Fruit fly (Drosophila melanogaster) whole organism, embryonic: ENCODE data around the gene CG43072.

Experiments
- Asciz ChIP-seq: fragments of 200-800 bp; sonication (Bioruptor generic); optimal IDR thresholded peaks from 2 replicates; lab custom pipeline; 2017; ENCODE audit warnings: missing biosample characterization, mild to moderate bottlenecking, missing genetic modification characterization, missing genetic modification reagents
- Atf3 ChIP-seq: fragments of 200-800 bp; sonication (Bioruptor generic); optimal IDR thresholded peaks from 3 replicates; lab custom pipeline; 2016; ENCODE audit warnings: missing biosample characterization, missing genetic modification characterization
- Bdp1 ChIP-seq: fragments of 200-800 bp; sonication (Bioruptor generic); optimal IDR thresholded peaks from 3 replicates; lab custom pipeline; 2016; ENCODE audit warnings: missing biosample characterization, missing genetic modification characterization
- Bteb2 ChIP-seq: fragments of 200-800 bp; sonication (Bioruptor generic); optimal IDR thresholded peaks from 2 replicates; lab custom pipeline; 2016; ENCODE audit warnings: missing biosample characterization, missing genetic modification characterization
- CG10147 ChIP-seq: fragments of 200-800 bp; sonication (Bioruptor generic); optimal IDR thresholded peaks from 2 replicates; lab custom pipeline; 2019; ENCODE audit warnings: missing biosample characterization, mild to moderate bottlenecking, missing genetic modification characterization, moderate library complexity
- CG10543 ChIP-seq: fragments of 200-800 bp; sonication (Bioruptor generic); optimal IDR thresholded peaks from 3 replicates; lab custom pipeline; 2017; ENCODE audit warnings: missing biosample characterization, mild to moderate bottlenecking, missing genetic modification characterization, moderate library complexity
- CG12219 ChIP-seq: fragments of 200-800 bp; sonication (Bioruptor generic); optimal IDR thresholded peaks from 3 replicates; lab custom pipeline; 2018; ENCODE audit warnings: missing biosample characterization, mild to moderate bottlenecking, missing genetic modification characterization
- CG12236 ChIP-seq: fragments of 200-800 bp; sonication (Bioruptor generic); optimal IDR thresholded peaks from 2 replicates; lab custom pipeline; 2016; ENCODE audit warnings: missing biosample characterization, missing genetic modification characterization
- CG12299 ChIP-seq: fragments of 200-800 bp; sonication (Bioruptor generic); optimal IDR thresholded peaks from 2 replicates; lab custom pipeline; 2018; ENCODE audit warnings: missing biosample characterization, mild to moderate bottlenecking, missing genetic modification characterization
- CG14050 ChIP-seq: fragments of 200-800 bp; sonication (Bioruptor generic); IDR thresholded peaks from 3 replicates; pipeline ENCODE4 v1.3.6; 2022; ENCODE audit warnings: missing biosample characterization, missing genetic modification characterization
- CG17612 ChIP-seq: fragments of 200-800 bp; sonication (Bioruptor generic); IDR thresholded peaks from 2 replicates; pipeline ENCODE4 v1.3.6; 2022; ENCODE audit warnings: missing biosample characterization, missing genetic modification characterization
- CG17829 ChIP-seq: fragments of 200-800 bp; optimal IDR thresholded peaks from 2 replicates; lab custom pipeline; 2019; ENCODE audit warnings: missing biosample characterization, mild to moderate bottlenecking, missing genetic modification characterization, moderate library complexity
- CG30403 ChIP-seq: fragments of 200-800 bp; sonication (Bioruptor generic); optimal IDR thresholded peaks from 3 replicates; lab custom pipeline; 2016; ENCODE audit warnings: missing biosample characterization, missing genetic modification characterization
- CG3163 ChIP-seq: fragments of 200-800 bp; sonication (Bioruptor generic); optimal IDR thresholded peaks from 3 replicates; lab custom pipeline; 2016; ENCODE audit warnings: missing biosample characterization, missing genetic modification characterization
- CG3407 ChIP-seq: fragments of 200-800 bp; sonication (Bioruptor generic); optimal IDR thresholded peaks from 2 replicates; lab custom pipeline; 2018; ENCODE audit warnings: missing biosample characterization, mild to moderate bottlenecking, missing genetic modification characterization
- CG4328 ChIP-seq: fragments of 200-800 bp; sonication (Bioruptor generic); optimal IDR thresholded peaks from 3 replicates; lab custom pipeline; 2017; ENCODE audit warnings: missing biosample characterization, missing genetic modification reagents, missing genetic modification characterization
- CG43689 ChIP-seq: fragments of 200-800 bp; sonication (Bioruptor generic); IDR thresholded peaks from 2 replicates; pipeline ENCODE4 v1.3.6; 2022; ENCODE audit warnings: missing biosample characterization, missing genetic modification characterization
- CG4707 ChIP-seq: fragments of 200-800 bp; sonication (Bioruptor generic); optimal IDR thresholded peaks from 2 replicates; lab custom pipeline; 2018; ENCODE audit warnings: missing biosample characterization, mild to moderate bottlenecking, missing genetic modification characterization, moderate library complexity
- CG5180 ChIP-seq: fragments of 200-800 bp; sonication (Bioruptor generic); optimal IDR thresholded peaks from 3 replicates; lab custom pipeline; 2017; ENCODE audit warnings: missing biosample characterization, missing genetic modification characterization, mild to moderate bottlenecking, moderate library complexity, missing genetic modification reagents
- CG6272 ChIP-seq: fragments of 200-800 bp; sonication (Bioruptor generic); IDR thresholded peaks from 2 replicates; pipeline ENCODE4 v1.3.6; 2022; ENCODE audit warnings: missing biosample characterization, missing genetic modification characterization
- CG6765 ChIP-seq: fragments of 200-800 bp; sonication (Bioruptor generic); optimal IDR thresholded peaks from 3 replicates; lab custom pipeline; 2017; ENCODE audit warnings: missing biosample characterization, mild to moderate bottlenecking, missing genetic modification characterization
- CG7271 ChIP-seq: fragments of 200-800 bp; sonication (Bioruptor generic); optimal IDR thresholded peaks from 2 replicates; lab custom pipeline; 2018; ENCODE audit warnings: missing biosample characterization, mild to moderate bottlenecking, missing genetic modification characterization, moderate library complexity
- CG7745 ChIP-seq: fragments of 200-800 bp; sonication (Bioruptor generic); optimal IDR thresholded peaks from 2 replicates; lab custom pipeline; 2018; ENCODE audit warnings: missing biosample characterization, mild to moderate bottlenecking, missing genetic modification characterization, moderate library complexity
- CG7928 ChIP-seq: fragments of 200-800 bp; sonication (Bioruptor generic); optimal IDR thresholded peaks from 2 replicates; lab custom pipeline; 2017; ENCODE audit warnings: missing biosample characterization, mild to moderate bottlenecking, missing genetic modification characterization
- CG8089 ChIP-seq: fragments of 200-800 bp; sonication (Bioruptor generic); optimal IDR thresholded peaks from 3 replicates; lab custom pipeline; 2016; ENCODE audit warnings: missing biosample characterization, missing genetic modification characterization
- CG8924 ChIP-seq: fragments of 200-800 bp; optimal IDR thresholded peaks from 3 replicates; lab custom pipeline; 2019; ENCODE audit warnings: missing biosample characterization, mild to moderate bottlenecking, missing genetic modification characterization, moderate library complexity
- Dbx ChIP-seq: fragments of 200-800 bp; sonication (Bioruptor generic); IDR thresholded peaks from 3 replicates; pipeline ENCODE4 v1.3.6; 2022; ENCODE audit warnings: missing biosample characterization, missing genetic modification characterization
- Lhr ChIP-seq: fragments of 200-800 bp; sonication (Bioruptor generic); optimal IDR thresholded peaks from 3 replicates; lab custom pipeline; 2017; ENCODE audit warnings: mild to moderate bottlenecking, missing biosample characterization, missing genetic modification reagents, missing genetic modification characterization
- Med ChIP-seq: fragments of 200-800 bp; sonication (Bioruptor generic); peaks from one replicate; lab custom pipeline; 2016; ENCODE audit warnings: missing biosample characterization, missing genetic modification characterization, mild to moderate bottlenecking, inconsistent platforms, moderate library complexity
- Poxn ChIP-seq: fragments of 200-800 bp; sonication (Bioruptor generic); IDR thresholded peaks from 2 replicates; pipeline ENCODE4 v1.3.6; 2022; ENCODE audit warnings: missing biosample characterization, missing genetic modification characterization
- Ravus ChIP-seq: fragments of 200-800 bp; sonication (Bioruptor generic); IDR thresholded peaks from 2 replicates; pipeline ENCODE4 v1.3.6; 2022; ENCODE audit warnings: missing biosample characterization, missing genetic modification characterization
- Rfx ChIP-seq: fragments of 200-800 bp; sonication (Bioruptor generic); IDR thresholded peaks from 2 replicates; pipeline ENCODE4 v1.3.6; 2022; ENCODE audit warnings: missing biosample characterization, missing genetic modification characterization
- Spps ChIP-seq: fragments of 200-800 bp; sonication (Bioruptor generic); optimal IDR thresholded peaks from 2 replicates; lab custom pipeline; 2018; ENCODE audit warnings: missing biosample characterization, mild to moderate bottlenecking, missing genetic modification characterization
- amos ChIP-seq: fragments of 200-800 bp; sonication (Bioruptor generic); IDR thresholded peaks from 2 replicates; pipeline ENCODE4 v1.3.6; 2022; ENCODE audit warnings: missing biosample characterization, missing genetic modification characterization; ENCODE audit not compliant: partially characterized antibody
- bcd ChIP-seq: fragments of 200-800 bp; sonication (Bioruptor generic); optimal IDR thresholded peaks from 2 replicates; lab custom pipeline; 2017; ENCODE audit warnings: missing biosample characterization, mild to moderate bottlenecking, missing genetic modification characterization
- da ChIP-seq: fragments of 200-800 bp; sonication (Bioruptor generic); optimal IDR thresholded peaks from 2 replicates; lab custom pipeline; 2016; ENCODE audit warnings: missing biosample characterization, missing genetic modification characterization
- danr ChIP-seq: fragments of 200-800 bp; sonication (Bioruptor generic); IDR thresholded peaks from 2 replicates; pipeline ENCODE4 v1.3.6; 2022; ENCODE audit warnings: missing biosample characterization, missing genetic modification characterization
- dpn ChIP-seq, 2 experiments: fragments of 200-800 bp; sonication (Bioruptor generic); optimal IDR thresholded peaks; 3 replicates each; lab custom pipeline; 2016; ENCODE audit warnings: missing biosample characterization in 2 of 2, missing genetic modification characterization in 2 of 2
- ewg ChIP-seq: fragments of 200-800 bp; sonication (Bioruptor generic); optimal IDR thresholded peaks from 3 replicates; lab custom pipeline; 2017; ENCODE audit warnings: mild to moderate bottlenecking, missing biosample characterization, missing genetic modification reagents, missing genetic modification characterization
- eyg ChIP-seq: fragments of 200-800 bp; sonication (Bioruptor generic); optimal IDR thresholded peaks from 3 replicates; lab custom pipeline; 2016; ENCODE audit warnings: missing biosample characterization, missing genetic modification characterization
- hbn ChIP-seq: fragments of 200-800 bp; sonication (Bioruptor generic); IDR thresholded peaks from 2 replicates; pipeline ENCODE4 v1.3.6; 2022; ENCODE audit warnings: missing biosample characterization, missing genetic modification characterization; ENCODE audit not compliant: partially characterized antibody
- lmd ChIP-seq: fragments of 200-800 bp; sonication (Bioruptor generic); IDR thresholded peaks from 2 replicates; pipeline ENCODE4 v1.3.6; 2022; ENCODE audit warnings: missing biosample characterization, missing genetic modification characterization
- mam ChIP-seq: fragments of 200-800 bp; sonication (Bioruptor generic); optimal IDR thresholded peaks from 3 replicates; lab custom pipeline; 2016; ENCODE audit warnings: missing biosample characterization, missing genetic modification characterization
- oc ChIP-seq: fragments of 200-800 bp; sonication (Bioruptor generic); optimal IDR thresholded peaks from 2 replicates; lab custom pipeline; 2018; ENCODE audit warnings: missing biosample characterization, mild to moderate bottlenecking, missing genetic modification characterization, moderate library complexity
- pan ChIP-seq, 4 experiments: fragments of >200 bp in 3 of 4; fragments of 200-800 bp in 1 of 4; sonication (Bioruptor generic) in 1 of 4; optimal IDR thresholded peaks in 3 of 4; IDR thresholded peaks in 1 of 4; 2 replicates each; pipeline versions ENCODE4 v1.3.6 to Lab custom; 2017 to 2022; ENCODE audit warnings: missing biosample characterization in 2 of 4, missing genetic modification characterization in 2 of 4, mixed read lengths in 1 of 4
- rib ChIP-seq: fragments of 200-800 bp; sonication (Bioruptor generic); IDR thresholded peaks from 2 replicates; pipeline ENCODE4 v1.3.6; 2022; ENCODE audit warnings: missing biosample characterization, missing genetic modification characterization
- so ChIP-seq: fragments of 200-800 bp; sonication (Bioruptor generic); IDR thresholded peaks from 3 replicates; pipeline ENCODE4 v1.3.6; 2022; ENCODE audit warnings: missing biosample characterization, missing genetic modification characterization
- tap ChIP-seq: fragments of 200-800 bp; optimal IDR thresholded peaks from 3 replicates; lab custom pipeline; 2019; ENCODE audit warnings: missing biosample characterization, mild to moderate bottlenecking, missing genetic modification characterization, moderate library complexity
- wdn ChIP-seq: fragments of 200-800 bp; sonication (Bioruptor generic); IDR thresholded peaks from 2 replicates; pipeline ENCODE4 v1.3.6; 2022; ENCODE audit warnings: missing biosample characterization, missing genetic modification characterization

Gene CG43072

DNA sequence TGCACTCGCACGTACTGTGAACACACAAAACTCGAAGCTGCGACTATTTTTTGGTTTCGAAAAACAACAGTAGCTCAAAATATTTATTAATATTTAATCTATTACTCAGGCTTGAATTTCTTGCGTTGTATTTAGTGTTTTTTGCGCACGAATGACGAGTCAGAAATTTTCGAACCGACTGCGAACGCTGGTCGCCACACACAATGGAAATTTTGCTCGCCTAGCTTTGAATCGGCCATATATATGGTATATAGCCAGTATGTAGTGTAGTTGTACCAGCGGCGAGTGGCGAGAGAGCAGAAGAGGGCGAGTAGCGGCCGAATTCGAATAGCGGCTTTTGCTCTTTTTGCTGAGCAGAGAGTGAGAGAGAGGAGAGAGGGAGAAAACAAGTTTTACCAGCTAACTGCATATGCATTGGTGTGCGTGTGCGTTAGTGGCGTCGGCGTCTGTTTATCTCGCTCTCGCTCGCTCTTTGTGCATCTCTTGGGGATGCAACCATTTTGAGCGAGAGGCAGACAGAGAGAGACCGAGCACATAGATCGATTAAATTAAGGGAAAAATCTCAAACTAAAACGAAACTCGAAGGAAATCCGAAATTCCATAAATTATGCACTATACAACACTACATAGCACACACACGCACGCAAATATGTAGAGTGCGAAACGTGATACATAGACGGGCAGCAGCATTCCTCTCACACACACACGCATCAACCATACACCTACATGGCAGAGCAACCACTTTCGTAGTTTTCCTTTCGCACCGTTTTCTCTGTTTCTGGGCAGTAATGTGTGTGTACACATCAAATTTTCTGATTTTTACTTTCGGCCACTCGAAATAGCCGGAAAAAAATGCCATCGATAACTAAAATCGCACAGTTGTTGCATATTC lies 39.4 kb upstream of the CG43072 start (continued):
- TF ChIP-seq amos (no peak), CG14050 (GFP tag; lab: Robert Waterston, UW) (no peak), Dbx (peak; percentile 26; the same call in 1 of the 3 replicates), CG12219 (GFP tag; lab: Kevin White, UChicago) (no peak), so (0 out of 3 replicates have a peak, but pooled peaks have one; percentile 7), CG4707 (GFP tag; lab: Kevin White, UChicago) (no peak), Atf3 (GFP tag; lab: Kevin White, UChicago) (no peak), CG17829 (no peak), CG17612 (no peak), CG5180 (no peak), CG43689 (GFP tag; lab: Robert Waterston, UW) (no peak), Med (peak; percentile 43), da (GFP tag; lab: Kevin White, UChicago) (no peak), wdn (GFP tag; lab: Robert Waterston, UW) (no peak; the same call in 1 of the 2 replicates), CG10543 (no peak), CG30403 (GFP tag; lab: Kevin White, UChicago) (peak; percentile 5), tap (tag; lab: Kevin White, UChicago) (no peak), rib (0 out of 2 replicates have a peak, but pooled peaks have one; percentile 43), CG3407 (GFP tag; lab: Kevin White, UChicago) (no peak), bcd (GFP tag; lab: Kevin White, UChicago) (no peak), CG7271 (tag; lab: Kevin White, UChicago) (no peak), CG12299 (no peak), CG12236 (no peak), danr (GFP tag; lab: Robert Waterston, UW) (no peak), CG7745 (tag; lab: Kevin White, UChicago) (peak; percentile 44), CG10147 (GFP tag; lab: Kevin White, UChicago) (no peak), hbn (GFP tag; lab: Robert Waterston, UW) (0 out of 2 replicates have a peak, but pooled peaks have one; percentile 46), CG6272 (no peak), CG7928 (GFP tag; lab: Kevin White, UChicago) (no peak), Asciz (GFP tag; lab: Kevin White, UChicago) (no peak), pan (optimal IDR thresholded peaks at IDR 0.05; lab: Kevin White, UChicago) (no peak), pan (GFP tag; optimal IDR thresholded peaks at IDR 0.05 in 1 of 2, IDR thresholded peaks at IDR 0.05 in 1 of 2) (no peak), CG8089 (GFP tag; lab: Kevin White, UChicago) (no peak), mam (GFP tag; lab: Kevin White, UChicago) (no peak), Rfx (GFP tag; lab: Robert Waterston, UW) (peak; percentile 62), lmd (GFP tag; lab: Robert Waterston, UW) (no peak), Lhr (GFP tag; lab: Kevin White, UChicago) (no peak), Spps (tag; lab: Kevin White, UChicago) (no peak), CG8924 (tag; lab: Kevin White, UChicago) (no peak), dpn (GFP tag; optimal IDR thresholded peaks at IDR 0.05; lab: Kevin White, UChicago) (no peak), Ravus (GFP tag; lab: Robert Waterston, UW) (no peak), ewg (no peak), CG4328 (GFP tag; lab: Kevin White, UChicago) (no peak), CG6765 (GFP tag; lab: Kevin White, UChicago) (no peak), Poxn (GFP tag; lab: Robert Waterston, UW) (no peak), Bteb2 (no peak), eyg (GFP tag; lab: Kevin White, UChicago) (no peak), Bdp1 (GFP tag; lab: Kevin White, UChicago) (no peak), oc (tag; lab: Kevin White, UChicago) (peak; percentile 1), CG3163 (GFP tag; lab: Kevin White, UChicago) (peak; percentile 88)
